Worm (Caenorhabditis elegans) whole organism, L4 larva: ENCODE measurements around the gene F59B1.2.

Experiments used
- egl-27 ChIP-seq: sonication (generic microtip); optimal IDR thresholded peaks from 3 replicates; lab custom pipeline; 2017; ENCODE audit warnings: missing biosample characterization, missing genetic modification reagents, missing genetic modification characterization
- nhr-11 ChIP-seq: fragments of 150-350 bp; optimal IDR thresholded peaks from 2 replicates; lab custom pipeline; 2014; ENCODE audit warnings: missing biosample characterization, missing genetic modification characterization
- nhr-76 ChIP-seq: fragments of 150-350 bp; optimal IDR thresholded peaks from 2 replicates; lab custom pipeline; 2014; ENCODE audit warnings: missing biosample characterization, missing genetic modification characterization
- pqm-1 ChIP-seq: sonication (generic microtip); optimal IDR thresholded peaks from 2 replicates; lab custom pipeline; 2017; ENCODE audit warnings: missing biosample characterization, missing genetic modification characterization
- saeg-2 ChIP-seq: fragments of 200-800 bp; sonication (Bioruptor generic); IDR thresholded peaks from 2 replicates; pipeline ENCODE4 v1.3.6; 2022; ENCODE audit warnings: missing genetic modification reagents, missing genetic modification characterization, missing compliant biosample characterization
- ztf-11 ChIP-seq: fragments of 150-350 bp; optimal IDR thresholded peaks from 2 replicates; lab custom pipeline; 2014; ENCODE audit warnings: missing biosample characterization, missing genetic modification characterization

- TF ChIP-seq saeg-2 (GFP tag; lab: Robert Waterston, UW) (no peak), nhr-76 (no peak), pqm-1 (no peak), ztf-11 (tag; lab: Kevin White, UChicago) (no peak), nhr-11 (tag; lab: Kevin White, UChicago) (no peak), egl-27 (no peak)
These were observed 32.6 kb upstream of the F59B1.2 start, which contains the start of gene T22F3.7 for ce11 chrV:3600570-3600969.
